Worm (Caenorhabditis elegans) whole organism, early embryonic: ENCODE results near the gene ZK470.14.
A peak's percentile ranks its signal among the peaks of the same experiment; 100 is the strongest.
"Not testable (repeated sequence)": the region's sequence is repeated elsewhere in the genome, so short reads cannot be mapped to it uniquely, and the experiment has no call there.

Source experiments
- B0310.2 ChIP-seq: sonication (generic microtip); optimal IDR thresholded peaks from 2 replicates; lab custom pipeline; 2016; ENCODE audit warnings: mild to moderate bottlenecking, missing genetic modification characterization, missing compliant biosample characterization
- F13C5.2 ChIP-seq: sonication (generic microtip); optimal IDR thresholded peaks from 2 replicates; lab custom pipeline; 2017; ENCODE audit warnings: mild to moderate bottlenecking, missing genetic modification characterization, inconsistent platforms, missing compliant biosample characterization
- aly-1 ChIP-seq: sonication (generic microtip); optimal IDR thresholded peaks from 2 replicates; lab custom pipeline; 2016; ENCODE audit warnings: missing genetic modification characterization, missing compliant biosample characterization
- ama-1 ChIP-seq: fragments of 150-350 bp; optimal IDR thresholded peaks from 2 replicates; lab custom pipeline; 2014
- ceh-13 ChIP-seq: fragments of 200-800 bp; sonication (Bioruptor generic); optimal IDR thresholded peaks from 2 replicates; lab custom pipeline; 2018; ENCODE audit warnings: mild to moderate bottlenecking, missing genetic modification characterization, missing compliant biosample characterization
- ceh-36 ChIP-seq: sonication (generic microtip); optimal IDR thresholded peaks from 2 replicates; lab custom pipeline; 2016; ENCODE audit warnings: missing genetic modification characterization, inconsistent platforms, missing compliant biosample characterization
- ets-7 ChIP-seq: sonication (generic microtip); optimal IDR thresholded peaks from 2 replicates; lab custom pipeline; 2016; ENCODE audit warnings: missing genotype, missing genetic modification characterization, missing compliant biosample characterization
- flt-1 ChIP-seq: fragments of 200-800 bp; sonication (Bioruptor generic); IDR thresholded peaks from 2 replicates; pipeline ENCODE4 v1.3.6; 2022; ENCODE audit warnings: missing genetic modification characterization, missing compliant biosample characterization
- hmbx-1 ChIP-seq: sonication (generic microtip); optimal IDR thresholded peaks from 2 replicates; lab custom pipeline; 2016; ENCODE audit warnings: mild to moderate bottlenecking, missing genetic modification characterization, missing compliant biosample characterization
- hmg-4 ChIP-seq: fragments of 200-800 bp; sonication (Bioruptor generic); optimal IDR thresholded peaks from 2 replicates; lab custom pipeline; 2018; ENCODE audit warnings: mild to moderate bottlenecking, missing genetic modification characterization, missing compliant biosample characterization
- hnd-1 ChIP-seq: sonication (generic microtip); optimal IDR thresholded peaks from 2 replicates; lab custom pipeline; 2016; ENCODE audit warnings: missing genetic modification characterization, missing compliant biosample characterization
- pes-1 ChIP-seq: fragments of 200-800 bp; sonication (Bioruptor generic); IDR thresholded peaks from 2 replicates; pipeline ENCODE4 v1.3.6; 2022; ENCODE audit warnings: missing genetic modification reagents, missing genetic modification characterization, missing compliant biosample characterization
- scrt-1 ChIP-seq: fragments of 200-800 bp; sonication (Bioruptor generic); IDR thresholded peaks from 2 replicates; pipeline ENCODE4 v1.3.6; 2022; ENCODE audit warnings: missing genetic modification characterization, missing compliant biosample characterization
- sea-1 ChIP-seq: fragments of 200-800 bp; sonication (Bioruptor generic); conservative IDR thresholded peaks from 2 replicates; pipeline ENCODE4 v1.3.6; 2022; ENCODE audit warnings: missing genetic modification characterization, missing compliant biosample characterization
- tbx-11 ChIP-seq: fragments of 200-800 bp; sonication (Bioruptor generic); IDR thresholded peaks from 2 replicates; pipeline ENCODE4 v1.3.6; 2022; ENCODE audit warnings: missing genetic modification characterization, missing compliant biosample characterization
- tbx-37 ChIP-seq: fragments of 200-800 bp; sonication (Bioruptor generic); conservative IDR thresholded peaks from 2 replicates; pipeline ENCODE4 v1.3.6; 2022; ENCODE audit warnings: missing genetic modification reagents, missing genetic modification characterization, missing compliant biosample characterization
- tra-4 ChIP-seq: sonication (generic microtip); optimal IDR thresholded peaks from 2 replicates; lab custom pipeline; 2017; ENCODE audit warnings: missing genetic modification characterization, missing compliant biosample characterization

ZK470.14 gene

ce11 chrX:4196431-4196830, 29.2 kb downstream of the ZK470.14 start, which contains the start of gene F20B6.4:
Gene F20B6.4, minus strand, starts transcription at chrX:4196531.
- TF ChIP-seq B0310.2 (tag; lab: Kevin White, UChicago) (no peak), scrt-1 (no peak), ama-1 (lab: Kevin White, UChicago) (no peak), tbx-37 (GFP tag; lab: Robert Waterston, UW) (no peak), tra-4 (no peak), sea-1 (GFP tag; lab: Robert Waterston, UW) (no peak), pes-1 (no peak), hmg-4 (no peak), ceh-36 (tag; lab: Kevin White, UChicago) (no peak), tbx-11 (no peak), flt-1 (no peak), ets-7 (tag; lab: Kevin White, UChicago) (no peak), aly-1 (tag; lab: Kevin White, UChicago) (no peak), ceh-13 (GFP tag; lab: Kevin White, UChicago) (no peak), hnd-1 (tag; lab: Kevin White, UChicago) (no peak), hmbx-1 (tag; lab: Kevin White, UChicago) (no peak), F13C5.2 (no peak)

- TF ChIP-seq scrt-1; hmg-4; ceh-36 (tag; lab: Kevin White, UChicago): not testable (repeated sequence)
Measured at ce11 chrX:4199829-4200228, 32.6 kb downstream of the ZK470.14 start, which contains the start of gene F20B6.5. Gene F20B6.5, minus strand, starts transcription at chrX:4199929.

- TF ChIP-seq ceh-36 (tag; lab: Kevin White, UChicago); flt-1; hmg-4: not testable (repeated sequence)
Measured at ce11 chrX:4202114-4202513, 34.9 kb downstream of the ZK470.14 start, which contains the start of gene F20B6.6. Gene F20B6.6, minus strand, starts transcription at chrX:4202214.

- not testable (repeated sequence) for TF ChIP-seq ceh-36 (tag; lab: Kevin White, UChicago); tbx-37 (GFP tag; lab: Robert Waterston, UW); tra-4
Measured at ce11 chrX:4207385-4207784, 40.1 kb downstream of the ZK470.14 start, which contains the start of gene F20B6.9. Gene F20B6.9, minus strand, starts transcription at chrX:4207485.

ce11 chrX:4208495-4208894, 41.2 kb downstream of the ZK470.14 start:
- TF ChIP-seq pes-1 (no peak), hnd-1 (tag; lab: Kevin White, UChicago) (no peak), ceh-13 (GFP tag; lab: Kevin White, UChicago) (no peak), B0310.2 (tag; lab: Kevin White, UChicago) (no peak), tra-4 (no peak), tbx-37 (GFP tag; lab: Robert Waterston, UW) (no peak), ceh-36 (tag; lab: Kevin White, UChicago) (no peak), flt-1 (no peak), scrt-1 (no peak), ets-7 (tag; lab: Kevin White, UChicago) (no peak)

- TF ChIP-seq B0310.2 (tag; lab: Kevin White, UChicago) (no peak), ceh-13 (GFP tag; lab: Kevin White, UChicago) (no peak), scrt-1 (peak; percentile 73; the same call in 1 of the 2 replicates), pes-1 (peak; percentile 81), hmg-4 (peak; percentile 97), F13C5.2 (peak; percentile 97), hnd-1 (tag; lab: Kevin White, UChicago) (peak; percentile 37), ets-7 (tag; lab: Kevin White, UChicago) (peak; percentile 61), tra-4 (no peak), ceh-36 (tag; lab: Kevin White, UChicago) (no peak), aly-1 (tag; lab: Kevin White, UChicago) (no peak), hmbx-1 (tag; lab: Kevin White, UChicago) (no peak), ama-1 (lab: Kevin White, UChicago) (no peak), flt-1 (peak; percentile 66), tbx-37 (GFP tag; lab: Robert Waterston, UW) (peak; percentile 63), sea-1 (GFP tag; lab: Robert Waterston, UW) (peak; percentile 70; the same call in 1 of the 2 replicates), tbx-11 (peak; percentile 59; the same call in 1 of the 2 replicates)
Measured at ce11 chrX:4209131-4209530, 41.9 kb downstream of the ZK470.14 start.

- TF ChIP-seq flt-1: no peak
- peak; percentile 59 for TF ChIP-seq F13C5.2
Measured at ce11 chrX:4214643-4215042, 47.4 kb downstream of the ZK470.14 start.

- TF ChIP-seq ceh-36 (tag; lab: Kevin White, UChicago): no peak
- TF ChIP-seq ets-7 (tag; lab: Kevin White, UChicago): no peak
- no peak for TF ChIP-seq hnd-1 (tag; lab: Kevin White, UChicago)
- no peak for TF ChIP-seq pes-1
- no peak for TF ChIP-seq tbx-37 (GFP tag; lab: Robert Waterston, UW)
- no peak for TF ChIP-seq aly-1 (tag; lab: Kevin White, UChicago)
- no peak for TF ChIP-seq tra-4
- TF ChIP-seq flt-1: no peak
- TF ChIP-seq hmg-4: no peak
- TF ChIP-seq scrt-1: no peak
- TF ChIP-seq tbx-11: no peak
- no peak for TF ChIP-seq sea-1 (GFP tag; lab: Robert Waterston, UW)
- TF ChIP-seq F13C5.2: no peak
- TF ChIP-seq ceh-13 (GFP tag; lab: Kevin White, UChicago): no peak
Measured at ce11 chrX:4215500-4216107, 48.4 kb downstream of the ZK470.14 start.
